Worm (Caenorhabditis elegans) whole organism, L4 larva: ENCODE results near the gene nspe-7.

ENCODE experiments used
- D1046.2 ChIP-seq: fragments of 200-800 bp; sonication (Bioruptor generic); IDR thresholded peaks from 2 replicates; pipeline ENCODE4 v1.3.6; 2022; ENCODE audit warnings: missing genetic modification characterization, missing compliant biosample characterization
- R02D3.7 ChIP-seq: fragments of 150-350 bp; sonication (generic microtip); optimal IDR thresholded peaks from 3 replicates; lab custom pipeline; 2014; ENCODE audit warnings: missing biosample characterization, missing genetic modification characterization
- Y105C5A.15 ChIP-seq: fragments of 200-800 bp; sonication (Bioruptor generic); IDR thresholded peaks from 2 replicates; pipeline ENCODE4 v1.3.6; 2022; ENCODE audit warnings: missing genetic modification characterization, missing compliant biosample characterization
- aha-1 ChIP-seq: fragments of 150-350 bp; peaks from one replicate; lab custom pipeline; 2014; ENCODE audit warnings: missing biosample characterization, missing genetic modification characterization
- attf-4 ChIP-seq: sonication (generic microtip); optimal IDR thresholded peaks from 3 replicates; lab custom pipeline; 2017; ENCODE audit warnings: missing biosample characterization, missing genetic modification characterization
- cey-2 ChIP-seq: sonication (generic microtip); optimal IDR thresholded peaks from 3 replicates; lab custom pipeline; 2017; ENCODE audit warnings: missing genetic modification characterization, mild to moderate bottlenecking, missing compliant biosample characterization, antibody characterized with exemption, borderline replicate concordance; ENCODE audit not compliant: insufficient read depth
- daf-16 ChIP-seq, 3 experiments: sonication (generic microtip); optimal IDR thresholded peaks; 2 replicates each; lab custom pipeline; 2016 to 2017; ENCODE audit warnings: missing genetic modification characterization in 3 of 3, missing genetic modification reagents in 3 of 3, mild to moderate bottlenecking in 2 of 3, missing compliant biosample characterization in 2 of 3, missing biosample characterization in 1 of 3, moderate library complexity in 1 of 3
- daf-19 ChIP-seq: fragments of 200-800 bp; sonication (Bioruptor generic); conservative IDR thresholded peaks from 2 replicates; pipeline ENCODE4 v1.3.6; 2022; ENCODE audit warnings: missing genetic modification characterization, missing compliant biosample characterization
- duxl-1 ChIP-seq: sonication (generic microtip); optimal IDR thresholded peaks from 2 replicates; lab custom pipeline; 2016; ENCODE audit warnings: mild to moderate bottlenecking, missing genetic modification characterization, moderate library complexity, missing compliant biosample characterization; ENCODE audit not compliant: poor library complexity
- fkh-10 ChIP-seq: fragments of 150-350 bp; optimal IDR thresholded peaks from 2 replicates; lab custom pipeline; 2014; ENCODE audit warnings: missing biosample characterization, missing genetic modification reagents, missing genetic modification characterization
- hlh-11 ChIP-seq: fragments of 200-800 bp; sonication (Bioruptor generic); optimal IDR thresholded peaks from 2 replicates; lab custom pipeline; 2018; ENCODE audit warnings: mild to moderate bottlenecking, missing genetic modification characterization, missing compliant biosample characterization
- lin-13 ChIP-seq: fragments of 150-350 bp; optimal IDR thresholded peaks from 2 replicates; lab custom pipeline; 2014; ENCODE audit warnings: missing biosample characterization, missing genetic modification reagents, missing genetic modification characterization
- lin-15B ChIP-seq: fragments of 150-350 bp; sonication (generic microtip); optimal IDR thresholded peaks from 3 replicates; lab custom pipeline; 2014; ENCODE audit warnings: missing biosample characterization, missing genetic modification characterization
- lin-38 ChIP-seq: fragments of 200-800 bp; sonication (Bioruptor generic); IDR thresholded peaks from 2 replicates; pipeline ENCODE4 v1.3.6; 2022; ENCODE audit warnings: missing genetic modification reagents, missing genetic modification characterization, missing compliant biosample characterization
- mdl-1 ChIP-seq, 2 experiments: fragments of 150-350 bp in 1 of 2; sonication (generic microtip) in 1 of 2; optimal IDR thresholded peaks; 2 replicates each; lab custom pipeline; 2014 to 2017; ENCODE audit warnings: missing biosample characterization in 2 of 2, missing genetic modification characterization in 2 of 2
- mes-2 ChIP-seq: sonication (generic microtip); optimal IDR thresholded peaks from 2 replicates; lab custom pipeline; 2016; ENCODE audit warnings: missing genotype, mild to moderate bottlenecking, missing genetic modification characterization, missing compliant biosample characterization; ENCODE audit not compliant: poor library complexity, severe bottlenecking
- mxl-3 ChIP-seq: fragments of 200-800 bp; sonication (Bioruptor generic); optimal IDR thresholded peaks from 2 replicates; lab custom pipeline; 2018; ENCODE audit warnings: mild to moderate bottlenecking, missing genetic modification characterization, missing compliant biosample characterization
- nhr-28 ChIP-seq: fragments of 150-350 bp; optimal IDR thresholded peaks from 2 replicates; lab custom pipeline; 2014; ENCODE audit warnings: missing biosample characterization, missing genetic modification characterization
- nhr-42 ChIP-seq: fragments of 200-800 bp; sonication (Bioruptor generic); IDR thresholded peaks from 2 replicates; pipeline ENCODE4 v1.3.6; 2022; ENCODE audit warnings: missing genetic modification characterization, missing compliant biosample characterization
- nhr-48 ChIP-seq: sonication (generic microtip); optimal IDR thresholded peaks from 2 replicates; lab custom pipeline; 2016; ENCODE audit warnings: mild to moderate bottlenecking, missing genetic modification characterization, missing compliant biosample characterization
- nhr-6 ChIP-seq: fragments of 150-350 bp; optimal IDR thresholded peaks from 2 replicates; lab custom pipeline; 2014; ENCODE audit warnings: missing biosample characterization, missing genetic modification characterization
- nhr-76 ChIP-seq: fragments of 150-350 bp; optimal IDR thresholded peaks from 2 replicates; lab custom pipeline; 2014; ENCODE audit warnings: missing biosample characterization, missing genetic modification characterization
- nhr-77 ChIP-seq: fragments of 150-350 bp; optimal IDR thresholded peaks from 2 replicates; lab custom pipeline; 2014; ENCODE audit warnings: missing biosample characterization, missing genetic modification characterization
- php-3 ChIP-seq: fragments of 200-800 bp; sonication (Bioruptor generic); IDR thresholded peaks from 2 replicates; pipeline ENCODE4 v1.3.6; 2022; ENCODE audit warnings: missing genetic modification reagents, missing genetic modification characterization, missing compliant biosample characterization
- rbr-2 ChIP-seq: sonication (generic microtip); optimal IDR thresholded peaks from 2 replicates; lab custom pipeline; 2016; ENCODE audit warnings: missing genotype, missing genetic modification characterization, missing compliant biosample characterization
- snpc-4 ChIP-seq: fragments of 150-350 bp; optimal IDR thresholded peaks from 2 replicates; lab custom pipeline; 2014; ENCODE audit warnings: missing biosample characterization, missing genetic modification characterization
- unc-130 ChIP-seq: sonication (generic microtip); optimal IDR thresholded peaks from 2 replicates; lab custom pipeline; 2016; ENCODE audit warnings: missing genetic modification reagents, missing genetic modification characterization, missing compliant biosample characterization
- unc-62 ChIP-seq, 3 experiments: fragments of 150-350 bp in 1 of 3; sonication (generic microtip); optimal IDR thresholded peaks in 2 of 3; peaks in 1 of 3; 1 replicate in 1 of 3; 2 replicates in 2 of 3; lab custom pipeline; 2014 to 2017; ENCODE audit warnings: missing biosample characterization in 3 of 3, missing genetic modification characterization in 3 of 3, missing genetic modification reagents in 3 of 3, missing genotype in 1 of 3
- vab-7 ChIP-seq: fragments of 200-800 bp; sonication (Bioruptor generic); IDR thresholded peaks from 2 replicates; pipeline ENCODE4 v1.3.6; 2022; ENCODE audit warnings: missing genetic modification reagents, missing genetic modification characterization, missing compliant biosample characterization
- zag-1 ChIP-seq: fragments of 150-350 bp; optimal IDR thresholded peaks from 2 replicates; lab custom pipeline; 2014; ENCODE audit warnings: missing biosample characterization, missing genetic modification characterization
- zip-11 ChIP-seq: fragments of 200-800 bp; sonication (Bioruptor generic); IDR thresholded peaks from 2 replicates; pipeline ENCODE4 v1.3.6; 2022; ENCODE audit warnings: missing genetic modification characterization, missing compliant biosample characterization

The nspe-7 gene

ce11 chrII:12625673-12626072 lies 1.3 kb upstream of the nspe-7 start (continued):
- TF ChIP-seq hlh-11 (tag; lab: Kevin White, UChicago), result peak; percentile 76
- peak; percentile 68 for TF ChIP-seq mxl-3 (GFP tag; lab: Kevin White, UChicago)
- TF ChIP-seq unc-130 (GFP tag; lab: Kevin White, UChicago), result no peak
- no peak for TF ChIP-seq nhr-6 (tag; lab: Kevin White, UChicago)
- no peak for TF ChIP-seq vab-7 (GFP tag; lab: Robert Waterston, UW)
- TF ChIP-seq zag-1, result no peak
- TF ChIP-seq cey-2 (tag; lab: Kevin White, UChicago), result peak; percentile 79

- TF ChIP-seq aha-1 (tag; lab: Kevin White, UChicago) (peak; percentile 69), zip-11 (no peak), unc-62 (GFP tag; optimal IDR thresholded peaks at IDR 0.05 in 1 of 2; lab: Kevin White, UChicago) (peak in 1 of 2 experiments; percentile 96), unc-62 (tag; optimal IDR thresholded peaks at IDR 0.05; lab: Kevin White, UChicago) (no peak), D1046.2 (GFP tag; lab: Robert Waterston, UW) (0 out of 2 replicates have a peak, but pooled peaks have one; percentile 10), nhr-42 (no peak), php-3 (GFP tag; lab: Robert Waterston, UW) (no peak), R02D3.7 (no peak), attf-4 (no peak), rbr-2 (tag; lab: Kevin White, UChicago) (no peak), nhr-76 (tag; lab: Kevin White, UChicago) (no peak), daf-19 (GFP tag; lab: Robert Waterston, UW) (peak; percentile 60; the same call in 1 of the 2 replicates), nhr-48 (tag; lab: Kevin White, UChicago) (no peak), daf-16 (GFP tag; optimal IDR thresholded peaks at IDR 0.05; lab: Kevin White, UChicago) (no peak), daf-16 (tag; optimal IDR thresholded peaks at IDR 0.05; lab: Kevin White, UChicago) (no peak), nhr-77 (no peak), mes-2 (tag; lab: Kevin White, UChicago) (no peak)
Measured at ce11 chrII:12626120-12626624, 815 bp upstream of the nspe-7 start.

DNA sequence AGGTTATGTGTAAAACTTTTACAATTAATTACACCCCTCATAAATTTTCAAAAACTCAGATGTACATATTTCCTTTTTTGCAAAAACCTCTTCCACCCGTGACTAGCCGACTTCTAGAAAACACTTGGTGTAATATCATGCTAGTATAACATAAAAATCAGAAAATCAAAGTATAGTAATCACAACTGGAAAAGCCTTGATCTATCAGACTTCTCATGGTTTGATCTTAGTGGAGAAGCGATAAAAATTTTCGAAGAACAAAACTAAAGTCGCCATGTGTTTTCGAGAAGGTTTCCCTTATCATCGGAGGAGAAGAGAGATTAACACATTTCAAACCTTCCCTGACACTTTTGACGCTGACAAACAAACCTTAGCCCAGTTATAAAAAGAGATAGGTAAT lies 1.6 kb downstream of the nspe-7 start, which contains the start of gene nspe-5:
Gene nspe-5, plus strand, starts transcription at position 301 of the 400 bp plus-strand sequence.
- TF ChIP-seq Y105C5A.15 (GFP tag; lab: Robert Waterston, UW) (no peak), unc-62 (GFP tag; optimal IDR thresholded peaks at IDR 0.05 in 1 of 2; lab: Kevin White, UChicago) (peak in 1 of 2 experiments; percentile 32), unc-62 (tag; optimal IDR thresholded peaks at IDR 0.05; lab: Kevin White, UChicago) (no peak), unc-130 (GFP tag; lab: Kevin White, UChicago) (no peak), fkh-10 (GFP tag; lab: Kevin White, UChicago) (no peak)
- TF ChIP-seq, all 104 proteins: peak for 1

ce11 chrII:12629387-12629786 lies 2.4 kb downstream of the nspe-7 start, which contains the start of gene Y38E10A.28:
TSS of gene Y38E10A.28 (plus strand) at chrII:12629687.
- TF ChIP-seq unc-62 (GFP tag; optimal IDR thresholded peaks at IDR 0.05 in 1 of 2; lab: Kevin White, UChicago) (peak in 1 of 2 experiments; percentile 83), unc-62 (tag; optimal IDR thresholded peaks at IDR 0.05; lab: Kevin White, UChicago) (no peak), lin-13 (GFP tag; lab: Kevin White, UChicago) (no peak)

DNA sequence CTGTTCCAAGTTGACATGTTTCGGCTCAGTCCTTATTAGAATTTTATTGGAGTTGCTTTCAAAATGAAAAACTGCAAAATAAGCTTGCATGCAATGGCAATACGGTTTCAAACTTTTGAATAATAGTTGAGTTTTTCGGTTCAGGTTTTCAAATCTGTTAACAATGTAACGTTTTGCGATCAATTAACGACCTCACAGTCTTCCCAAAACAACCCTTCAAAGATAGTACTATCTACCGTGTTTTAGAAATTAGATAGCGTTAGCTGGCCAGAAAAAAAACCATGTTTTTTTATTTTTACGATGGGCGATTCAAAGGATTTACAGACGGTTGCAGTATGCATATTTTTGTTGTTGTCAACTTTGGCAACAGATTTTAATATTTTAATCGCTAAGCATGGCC lies 3.9 kb downstream of the nspe-7 start, which contains the start of gene Y38E10A.34:
Gene Y38E10A.34, plus strand, starts transcription at position 301 of the 400 bp plus-strand sequence.
- no peak for TF ChIP-seq mdl-1 (tag; optimal IDR thresholded peaks at IDR 0.05; lab: Kevin White, UChicago)
- no peak for TF ChIP-seq lin-15B (tag; lab: Kevin White, UChicago)
- TF ChIP-seq duxl-1 (tag; lab: Kevin White, UChicago), result no peak
- TF ChIP-seq snpc-4 (tag; lab: Kevin White, UChicago), result no peak
- no peak for TF ChIP-seq lin-38 (GFP tag; lab: Robert Waterston, UW)
- no peak for TF ChIP-seq nhr-28
